Fruit fly (Drosophila melanogaster) whole organism, embryonic: Measurements from ENCODE around the gene CG15528.

Experiments used
- CG8290 ChIP-seq, 3 experiments: fragments of 200-800 bp; sonication (Bioruptor generic); optimal IDR thresholded peaks; 2 replicates each; lab custom pipeline; 2016 to 2019; ENCODE audit warnings: missing biosample characterization in 3 of 3, missing genetic modification characterization in 3 of 3, mild to moderate bottlenecking in 2 of 3, moderate library complexity in 1 of 3
- CoRest ChIP-seq: fragments of 200-800 bp; sonication (Bioruptor generic); optimal IDR thresholded peaks from 3 replicates; lab custom pipeline; 2018; ENCODE audit warnings: missing biosample characterization, mild to moderate bottlenecking, missing genetic modification characterization, moderate library complexity
- HmgD ChIP-seq: fragments of 200-800 bp; sonication (Bioruptor generic); optimal IDR thresholded peaks from 3 replicates; lab custom pipeline; 2016; ENCODE audit warnings: missing biosample characterization, missing genetic modification characterization
- disco-r ChIP-seq: fragments of 200-800 bp; sonication (Bioruptor generic); optimal IDR thresholded peaks from 2 replicates; lab custom pipeline; 2016; ENCODE audit warnings: missing biosample characterization, missing genetic modification characterization
- usp ChIP-seq: fragments of >200 bp; optimal IDR thresholded peaks from 2 replicates; lab custom pipeline; 2017; ENCODE audit warnings: missing biosample characterization, missing genetic modification characterization

- no peak for TF ChIP-seq HmgD (GFP tag; lab: Kevin White, UChicago)
- no peak for TF ChIP-seq disco-r (GFP tag; lab: Kevin White, UChicago)
- TF ChIP-seq CG8290 (GFP tag; optimal IDR thresholded peaks at IDR 0.05; lab: Kevin White, UChicago) = no peak
- no peak for TF ChIP-seq CG8290 (tag; optimal IDR thresholded peaks at IDR 0.05; lab: Kevin White, UChicago)
- no peak for TF ChIP-seq CoRest (tag; lab: Kevin White, UChicago)
- no peak for TF ChIP-seq usp (GFP tag; lab: Kevin White, UChicago)
Measured at dm6 chr3R:30084137-30084536, 32.2 kb upstream of the CG15528 start.
